Fruit fly (Drosophila melanogaster) S2 (cell line): ENCODE results near the gene CG6479.
A peak's percentile ranks its signal among the peaks of the same experiment; 100 is the strongest.

Experiments used
- CG8478 ChIP-seq: fragments of >200 bp; optimal IDR thresholded peaks from 2 replicates; lab custom pipeline; 2018
- CTCF ChIP-seq, 2 experiments: fragments of >200 bp; optimal IDR thresholded peaks; 2 replicates each; lab custom pipeline; 2018

DNA sequence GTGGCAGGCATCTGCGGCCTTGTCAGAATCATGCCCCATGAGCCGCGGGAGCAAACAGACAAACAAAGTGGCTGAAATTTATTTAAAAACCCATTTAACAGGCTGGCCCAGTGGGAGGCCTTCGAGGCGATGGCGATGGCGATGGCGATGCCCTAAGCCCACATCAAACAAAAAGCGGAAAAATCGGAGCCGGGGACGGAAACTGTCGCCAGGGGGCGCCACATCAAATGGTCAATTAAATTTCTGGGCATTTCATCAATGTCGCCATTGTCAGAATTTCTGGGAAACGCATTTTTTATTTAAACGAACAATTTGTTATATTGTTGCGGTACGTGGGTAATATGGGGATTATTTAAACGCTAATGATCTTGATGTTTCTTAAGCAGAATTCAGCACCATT is 46.9 kb downstream of the CG6479 start:
- TF ChIP-seq CTCF (optimal IDR thresholded peaks at IDR 0.05; lab: Kevin White, UChicago) = peak; percentile 61 to 66
- TF ChIP-seq CG8478 (lab: Kevin White, UChicago) = no peak
